Worm (Caenorhabditis elegans) whole organism, mixed stage, embryonic: ENCODE measurements around the gene W10D9.1.

ENCODE experiments used
- M03D4.4 ChIP-seq: sonication (generic microtip); optimal IDR thresholded peaks from 2 replicates; lab custom pipeline; 2017; ENCODE audit warnings: mild to moderate bottlenecking, missing genetic modification characterization, missing compliant biosample characterization
- bed-3 ChIP-seq: fragments of 200-800 bp; sonication (Bioruptor generic); optimal IDR thresholded peaks from 3 replicates; lab custom pipeline; 2018; ENCODE audit warnings: mild to moderate bottlenecking, missing genetic modification characterization, moderate library complexity, missing compliant biosample characterization
- blmp-1 ChIP-seq: fragments of 150-350 bp; optimal IDR thresholded peaks from 2 replicates; lab custom pipeline; 2014; ENCODE audit warnings: missing biosample characterization, missing genetic modification characterization
- ceh-39 ChIP-seq: fragments of 150-350 bp; optimal IDR thresholded peaks from 2 replicates; lab custom pipeline; 2014; ENCODE audit warnings: missing biosample characterization, missing genetic modification characterization
- ceh-43 ChIP-seq: fragments of 200-800 bp; sonication (Bioruptor generic); optimal IDR thresholded peaks from 2 replicates; lab custom pipeline; 2018; ENCODE audit warnings: mild to moderate bottlenecking, missing genetic modification characterization, moderate library complexity, missing compliant biosample characterization
- ceh-83 ChIP-seq: fragments of 200-800 bp; sonication (Bioruptor generic); optimal IDR thresholded peaks from 2 replicates; lab custom pipeline; 2018; ENCODE audit warnings: mild to moderate bottlenecking, missing genetic modification characterization, missing compliant biosample characterization
- ces-1 ChIP-seq: fragments of 150-350 bp; optimal IDR thresholded peaks from 2 replicates; lab custom pipeline; 2014; ENCODE audit warnings: missing biosample characterization, missing genetic modification reagents, missing genetic modification characterization
- cnd-1 ChIP-seq: fragments of 200-800 bp; sonication (Bioruptor generic); optimal IDR thresholded peaks from 2 replicates; lab custom pipeline; 2018; ENCODE audit warnings: mild to moderate bottlenecking, missing genetic modification characterization, missing compliant biosample characterization
- drap-1 ChIP-seq: fragments of 200-800 bp; sonication (Bioruptor generic); optimal IDR thresholded peaks from 3 replicates; lab custom pipeline; 2018; ENCODE audit warnings: mild to moderate bottlenecking, missing genetic modification characterization, missing compliant biosample characterization
- elt-1 ChIP-seq: sonication (generic microtip); optimal IDR thresholded peaks from 2 replicates; lab custom pipeline; 2017; ENCODE audit warnings: missing genetic modification characterization, mild to moderate bottlenecking, missing compliant biosample characterization, antibody characterized with exemption, moderate library complexity, borderline replicate concordance; ENCODE audit not compliant: insufficient read depth
- flh-1 ChIP-seq: fragments of 200-800 bp; sonication (Bioruptor generic); optimal IDR thresholded peaks from 2 replicates; lab custom pipeline; 2018; ENCODE audit warnings: mild to moderate bottlenecking, missing genetic modification characterization, moderate library complexity, missing compliant biosample characterization
- ham-2 ChIP-seq: fragments of 200-800 bp; sonication (Bioruptor generic); optimal IDR thresholded peaks from 2 replicates; lab custom pipeline; 2018; ENCODE audit warnings: mild to moderate bottlenecking, missing genetic modification characterization, missing compliant biosample characterization
- hlh-1 ChIP-seq: fragments of 150-350 bp; optimal IDR thresholded peaks from 2 replicates; lab custom pipeline; 2014; ENCODE audit warnings: missing biosample characterization, missing genetic modification reagents, missing genetic modification characterization
- lin-13 ChIP-seq: fragments of 150-350 bp; optimal IDR thresholded peaks from 2 replicates; lab custom pipeline; 2014; ENCODE audit warnings: missing biosample characterization, missing genetic modification characterization
- lsy-2 ChIP-seq: fragments of 150-350 bp; optimal IDR thresholded peaks from 2 replicates; lab custom pipeline; 2014; ENCODE audit warnings: missing biosample characterization, missing genetic modification characterization
- mls-2 ChIP-seq: sonication (generic microtip); optimal IDR thresholded peaks from 2 replicates; lab custom pipeline; 2016; ENCODE audit warnings: mild to moderate bottlenecking, missing genetic modification characterization, moderate library complexity, missing compliant biosample characterization
- nhr-12 ChIP-seq: fragments of 150-350 bp; optimal IDR thresholded peaks from 2 replicates; lab custom pipeline; 2014; ENCODE audit warnings: missing biosample characterization, missing genetic modification characterization
- nhr-2 ChIP-seq: fragments of 150-350 bp; optimal IDR thresholded peaks from 2 replicates; lab custom pipeline; 2014; ENCODE audit warnings: missing biosample characterization, missing genetic modification characterization
- nhr-237 ChIP-seq: fragments of 150-350 bp; optimal IDR thresholded peaks from 2 replicates; lab custom pipeline; 2014; ENCODE audit warnings: missing biosample characterization, missing genetic modification characterization
- nhr-28 ChIP-seq: fragments of 150-350 bp; optimal IDR thresholded peaks from 2 replicates; lab custom pipeline; 2014; ENCODE audit warnings: missing biosample characterization, missing genetic modification characterization
- nhr-76 ChIP-seq: sonication (generic microtip); optimal IDR thresholded peaks from 2 replicates; lab custom pipeline; 2017; ENCODE audit warnings: missing biosample characterization, missing genetic modification characterization
- pha-4 ChIP-seq: fragments of 150-350 bp; optimal IDR thresholded peaks from 2 replicates; lab custom pipeline; 2018; ENCODE audit warnings: missing biosample characterization, missing genetic modification reagents, missing genetic modification characterization
- snpc-4 ChIP-seq: fragments of 150-350 bp; optimal IDR thresholded peaks from 2 replicates; lab custom pipeline; 2014; ENCODE audit warnings: missing biosample characterization, missing genetic modification characterization
- sptf-1 ChIP-seq: sonication (generic microtip); optimal IDR thresholded peaks from 2 replicates; lab custom pipeline; 2017; ENCODE audit warnings: mild to moderate bottlenecking, missing genetic modification characterization, moderate library complexity, missing compliant biosample characterization
- tbx-8 ChIP-seq: fragments of 200-800 bp; sonication (Bioruptor generic); optimal IDR thresholded peaks from 2 replicates; lab custom pipeline; 2018; ENCODE audit warnings: mild to moderate bottlenecking, missing genetic modification characterization, moderate library complexity, missing compliant biosample characterization
- unc-120 ChIP-seq: sonication (generic microtip); optimal IDR thresholded peaks from 2 replicates; lab custom pipeline; 2017; ENCODE audit warnings: missing genetic modification characterization, missing compliant biosample characterization; ENCODE audit not compliant: poor library complexity, severe bottlenecking
- unc-62 ChIP-seq: fragments of 150-350 bp; optimal IDR thresholded peaks from 2 replicates; lab custom pipeline; 2014; ENCODE audit warnings: missing biosample characterization, missing genetic modification reagents, missing genetic modification characterization
- zip-8 ChIP-seq: fragments of 150-350 bp; optimal IDR thresholded peaks from 2 replicates; lab custom pipeline; 2014; ENCODE audit warnings: missing biosample characterization, missing genetic modification characterization
- ztf-11 ChIP-seq: fragments of 150-350 bp; optimal IDR thresholded peaks from 2 replicates; lab custom pipeline; 2014; ENCODE audit warnings: missing biosample characterization, missing genetic modification characterization

The W10D9.1 gene

DNA sequence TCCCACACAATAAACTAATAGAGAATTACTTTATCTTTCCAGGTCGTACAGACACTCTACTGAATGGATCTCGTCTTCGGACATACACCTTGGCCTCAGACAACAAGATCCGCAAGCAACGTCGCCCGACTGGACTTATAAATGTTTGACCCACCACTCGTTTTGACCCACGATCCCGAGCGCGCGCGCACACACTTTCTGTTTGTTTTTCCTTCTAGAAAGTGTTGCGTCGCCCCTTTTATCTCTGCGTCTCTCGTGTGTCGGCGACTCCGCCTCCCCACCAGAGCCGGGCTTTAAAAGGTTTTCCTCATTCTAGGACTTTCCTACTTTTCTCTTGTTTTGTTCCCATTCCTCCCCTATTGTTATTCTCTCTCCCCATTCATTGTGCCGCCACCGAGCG, 17.5 kb upstream of the W10D9.1 start:
- TF ChIP-seq nhr-2 (tag; lab: Kevin White, UChicago) (no peak), nhr-12 (no peak), M03D4.4 (tag; lab: Kevin White, UChicago) (no peak), lsy-2 (tag; lab: Kevin White, UChicago) (no peak), unc-120 (tag; lab: Kevin White, UChicago) (no peak)

ce11 chrII:441102-441501, 13.6 kb upstream of the W10D9.1 start, which contains the start of gene C24H12.1:
Gene C24H12.1, plus strand, starts transcription at chrII:441402.
- TF ChIP-seq ces-1, result peak; percentile 17

ce11 chrII:456371-456770, 1.6 kb downstream of the W10D9.1 start:
- peak; percentile 78 for TF ChIP-seq lin-13 (tag; lab: Kevin White, UChicago)
- TF ChIP-seq lsy-2 (tag; lab: Kevin White, UChicago), result peak; percentile 90
- TF ChIP-seq flh-1 (GFP tag; lab: Kevin White, UChicago), result no peak

DNA sequence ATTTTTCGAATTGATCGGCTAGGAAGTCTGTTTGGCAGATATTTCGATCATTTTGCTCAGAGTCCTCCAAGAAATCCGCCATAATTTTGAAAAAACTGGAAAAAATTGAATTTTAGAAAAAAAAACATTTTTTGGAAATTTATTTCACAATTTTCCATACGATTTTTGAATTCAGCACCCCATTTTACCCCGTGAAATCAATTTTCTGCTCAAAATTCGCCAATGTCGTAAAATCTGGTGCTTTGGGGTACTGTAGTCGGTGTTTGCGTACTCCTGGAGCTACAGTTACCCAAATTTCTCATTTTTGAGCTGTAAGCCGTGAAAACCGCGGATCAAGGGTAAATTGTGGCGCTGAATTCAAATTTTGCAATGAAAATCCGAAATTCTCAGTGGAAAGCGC, 3.0 kb downstream of the W10D9.1 start, which contains the start of gene gvd-1:
Gene gvd-1 (minus strand): TSS at position 101 of the 400 bp plus-strand sequence.
- TF ChIP-seq lsy-2 (tag; lab: Kevin White, UChicago), result peak; percentile 27
- TF ChIP-seq nhr-12, result no peak
- no peak for TF ChIP-seq cnd-1
- TF ChIP-seq snpc-4, result no peak
- TF ChIP-seq ztf-11, result no peak
- TF ChIP-seq blmp-1 (tag; lab: Kevin White, UChicago), result no peak

ce11 chrII:460835-461234, 6.1 kb downstream of the W10D9.1 start, which contains the start of gene W10D9.3:
Gene W10D9.3, minus strand, starts transcription at chrII:460935.
- no peak for TF ChIP-seq cnd-1
- TF ChIP-seq zip-8 (tag; lab: Kevin White, UChicago), result no peak
- no peak for TF ChIP-seq unc-120 (tag; lab: Kevin White, UChicago)
- TF ChIP-seq unc-62 (GFP tag; lab: Kevin White, UChicago), result no peak
- TF ChIP-seq lsy-2 (tag; lab: Kevin White, UChicago), result no peak
- no peak for TF ChIP-seq nhr-28
- TF ChIP-seq ham-2 (GFP tag; lab: Kevin White, UChicago), result no peak
- TF ChIP-seq nhr-12, result no peak
- TF ChIP-seq pha-4 (tag; lab: Kevin White, UChicago), result no peak
- no peak for TF ChIP-seq hlh-1 (tag; lab: Kevin White, UChicago)
- no peak for TF ChIP-seq tbx-8
- no peak for TF ChIP-seq sptf-1 (tag; lab: Kevin White, UChicago)
- no peak for TF ChIP-seq flh-1 (GFP tag; lab: Kevin White, UChicago)
- TF ChIP-seq ceh-39 (tag; lab: Kevin White, UChicago), result no peak
- TF ChIP-seq bed-3 (GFP tag; lab: Kevin White, UChicago), result no peak
- no peak for TF ChIP-seq mls-2
- TF ChIP-seq ceh-43 (GFP tag; lab: Kevin White, UChicago), result no peak
- no peak for TF ChIP-seq ces-1
- TF ChIP-seq ztf-11, result no peak

- TF ChIP-seq lsy-2 (tag; lab: Kevin White, UChicago) (peak; percentile 76), ceh-43 (GFP tag; lab: Kevin White, UChicago) (no peak), ceh-39 (tag; lab: Kevin White, UChicago) (no peak)
Observed at ce11 chrII:461297-461696, 6.6 kb downstream of the W10D9.1 start.

DNA sequence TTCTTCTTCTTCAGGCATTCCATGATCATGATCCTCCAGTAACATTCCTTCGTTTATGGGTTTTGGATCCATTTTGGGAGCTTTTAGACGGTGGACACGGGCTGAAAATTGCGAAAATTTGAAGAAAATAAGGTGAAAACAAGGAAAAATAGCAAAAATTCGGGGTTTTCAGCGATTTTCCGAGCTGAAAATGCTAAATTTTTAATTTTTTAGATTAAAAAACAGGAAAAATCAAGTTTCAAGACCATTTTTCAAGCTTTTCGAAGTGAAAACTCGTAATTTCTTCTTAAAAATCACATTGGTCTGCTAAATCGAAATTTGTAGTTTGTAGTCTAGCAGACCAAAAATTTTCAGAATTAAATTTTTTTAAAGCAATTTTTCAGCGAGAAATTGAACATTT, 12.5 kb downstream of the W10D9.1 start, which contains the start of gene nfyb-1:
Gene nfyb-1 (minus strand): TSS at position 101 of the 400 bp plus-strand sequence.
- TF ChIP-seq nhr-2 (tag; lab: Kevin White, UChicago) (no peak), sptf-1 (tag; lab: Kevin White, UChicago) (no peak), drap-1 (no peak), snpc-4 (no peak), flh-1 (GFP tag; lab: Kevin White, UChicago) (no peak), elt-1 (tag; lab: Kevin White, UChicago) (no peak), nhr-237 (tag; lab: Kevin White, UChicago) (no peak), ceh-83 (no peak), nhr-12 (no peak), ceh-39 (tag; lab: Kevin White, UChicago) (no peak), nhr-76 (tag; lab: Kevin White, UChicago) (no peak), bed-3 (GFP tag; lab: Kevin White, UChicago) (no peak), hlh-1 (tag; lab: Kevin White, UChicago) (no peak)
